Worm (Caenorhabditis elegans) whole organism, mixed stage, embryonic: Measurements from ENCODE around the gene srz-78.

Experiments
- M03D4.4 ChIP-seq: sonication (generic microtip); optimal IDR thresholded peaks from 2 replicates; lab custom pipeline; 2017; ENCODE audit warnings: mild to moderate bottlenecking, missing genetic modification characterization, missing compliant biosample characterization
- bed-3 ChIP-seq: fragments of 200-800 bp; sonication (Bioruptor generic); optimal IDR thresholded peaks from 3 replicates; lab custom pipeline; 2018; ENCODE audit warnings: mild to moderate bottlenecking, missing genetic modification characterization, moderate library complexity, missing compliant biosample characterization
- blmp-1 ChIP-seq: fragments of 150-350 bp; optimal IDR thresholded peaks from 2 replicates; lab custom pipeline; 2014; ENCODE audit warnings: missing biosample characterization, missing genetic modification characterization
- ceh-39 ChIP-seq: fragments of 150-350 bp; optimal IDR thresholded peaks from 2 replicates; lab custom pipeline; 2014; ENCODE audit warnings: missing biosample characterization, missing genetic modification characterization
- ceh-43 ChIP-seq: fragments of 200-800 bp; sonication (Bioruptor generic); optimal IDR thresholded peaks from 2 replicates; lab custom pipeline; 2018; ENCODE audit warnings: mild to moderate bottlenecking, missing genetic modification characterization, moderate library complexity, missing compliant biosample characterization
- ceh-83 ChIP-seq: fragments of 200-800 bp; sonication (Bioruptor generic); optimal IDR thresholded peaks from 2 replicates; lab custom pipeline; 2018; ENCODE audit warnings: mild to moderate bottlenecking, missing genetic modification characterization, missing compliant biosample characterization
- ces-1 ChIP-seq: fragments of 150-350 bp; optimal IDR thresholded peaks from 2 replicates; lab custom pipeline; 2014; ENCODE audit warnings: missing biosample characterization, missing genetic modification reagents, missing genetic modification characterization
- cnd-1 ChIP-seq: fragments of 200-800 bp; sonication (Bioruptor generic); optimal IDR thresholded peaks from 2 replicates; lab custom pipeline; 2018; ENCODE audit warnings: mild to moderate bottlenecking, missing genetic modification characterization, missing compliant biosample characterization
- drap-1 ChIP-seq: fragments of 200-800 bp; sonication (Bioruptor generic); optimal IDR thresholded peaks from 3 replicates; lab custom pipeline; 2018; ENCODE audit warnings: mild to moderate bottlenecking, missing genetic modification characterization, missing compliant biosample characterization
- elt-1 ChIP-seq: sonication (generic microtip); optimal IDR thresholded peaks from 2 replicates; lab custom pipeline; 2017; ENCODE audit warnings: missing genetic modification characterization, mild to moderate bottlenecking, missing compliant biosample characterization, antibody characterized with exemption, moderate library complexity, borderline replicate concordance; ENCODE audit not compliant: insufficient read depth
- elt-3 ChIP-seq: fragments of 150-350 bp; optimal IDR thresholded peaks from 2 replicates; lab custom pipeline; 2014; ENCODE audit warnings: missing biosample characterization, missing genetic modification characterization
- flh-1 ChIP-seq: fragments of 200-800 bp; sonication (Bioruptor generic); optimal IDR thresholded peaks from 2 replicates; lab custom pipeline; 2018; ENCODE audit warnings: mild to moderate bottlenecking, missing genetic modification characterization, moderate library complexity, missing compliant biosample characterization
- ham-2 ChIP-seq: fragments of 200-800 bp; sonication (Bioruptor generic); optimal IDR thresholded peaks from 2 replicates; lab custom pipeline; 2018; ENCODE audit warnings: mild to moderate bottlenecking, missing genetic modification characterization, missing compliant biosample characterization
- hlh-1 ChIP-seq: fragments of 150-350 bp; optimal IDR thresholded peaks from 2 replicates; lab custom pipeline; 2014; ENCODE audit warnings: missing biosample characterization, missing genetic modification reagents, missing genetic modification characterization
- lin-13 ChIP-seq: fragments of 150-350 bp; optimal IDR thresholded peaks from 2 replicates; lab custom pipeline; 2014; ENCODE audit warnings: missing biosample characterization, missing genetic modification characterization
- lin-32 ChIP-seq: fragments of 200-800 bp; sonication (Bioruptor generic); optimal IDR thresholded peaks from 2 replicates; lab custom pipeline; 2018; ENCODE audit warnings: mild to moderate bottlenecking, missing genetic modification characterization, missing compliant biosample characterization
- lsy-2 ChIP-seq: fragments of 150-350 bp; optimal IDR thresholded peaks from 2 replicates; lab custom pipeline; 2014; ENCODE audit warnings: missing biosample characterization, missing genetic modification characterization
- mab-5 ChIP-seq: fragments of 150-350 bp; optimal IDR thresholded peaks from 2 replicates; lab custom pipeline; 2014; ENCODE audit warnings: missing biosample characterization, missing genetic modification characterization
- mep-1 ChIP-seq: fragments of 150-350 bp; optimal IDR thresholded peaks from 2 replicates; lab custom pipeline; 2017; ENCODE audit warnings: missing biosample characterization, missing genetic modification reagents, missing genetic modification characterization, inconsistent platforms
- mls-2 ChIP-seq: sonication (generic microtip); optimal IDR thresholded peaks from 2 replicates; lab custom pipeline; 2016; ENCODE audit warnings: mild to moderate bottlenecking, missing genetic modification characterization, moderate library complexity, missing compliant biosample characterization
- nhr-12 ChIP-seq: fragments of 150-350 bp; optimal IDR thresholded peaks from 2 replicates; lab custom pipeline; 2014; ENCODE audit warnings: missing biosample characterization, missing genetic modification characterization
- nhr-2 ChIP-seq: fragments of 150-350 bp; optimal IDR thresholded peaks from 2 replicates; lab custom pipeline; 2014; ENCODE audit warnings: missing biosample characterization, missing genetic modification characterization
- nhr-237 ChIP-seq: fragments of 150-350 bp; optimal IDR thresholded peaks from 2 replicates; lab custom pipeline; 2014; ENCODE audit warnings: missing biosample characterization, missing genetic modification characterization
- nhr-28 ChIP-seq: fragments of 150-350 bp; optimal IDR thresholded peaks from 2 replicates; lab custom pipeline; 2014; ENCODE audit warnings: missing biosample characterization, missing genetic modification characterization
- nhr-76 ChIP-seq: sonication (generic microtip); optimal IDR thresholded peaks from 2 replicates; lab custom pipeline; 2017; ENCODE audit warnings: missing biosample characterization, missing genetic modification characterization
- pha-4 ChIP-seq: fragments of 150-350 bp; optimal IDR thresholded peaks from 2 replicates; lab custom pipeline; 2018; ENCODE audit warnings: missing biosample characterization, missing genetic modification reagents, missing genetic modification characterization
- sem-2 ChIP-seq: fragments of 200-800 bp; sonication (Bioruptor generic); optimal IDR thresholded peaks from 2 replicates; lab custom pipeline; 2018; ENCODE audit warnings: mild to moderate bottlenecking, missing genetic modification characterization, missing compliant biosample characterization
- snpc-4 ChIP-seq: fragments of 150-350 bp; optimal IDR thresholded peaks from 2 replicates; lab custom pipeline; 2014; ENCODE audit warnings: missing biosample characterization, missing genetic modification characterization
- sptf-1 ChIP-seq: sonication (generic microtip); optimal IDR thresholded peaks from 2 replicates; lab custom pipeline; 2017; ENCODE audit warnings: mild to moderate bottlenecking, missing genetic modification characterization, moderate library complexity, missing compliant biosample characterization
- tbx-8 ChIP-seq: fragments of 200-800 bp; sonication (Bioruptor generic); optimal IDR thresholded peaks from 2 replicates; lab custom pipeline; 2018; ENCODE audit warnings: mild to moderate bottlenecking, missing genetic modification characterization, moderate library complexity, missing compliant biosample characterization
- unc-120 ChIP-seq: sonication (generic microtip); optimal IDR thresholded peaks from 2 replicates; lab custom pipeline; 2017; ENCODE audit warnings: missing genetic modification characterization, missing compliant biosample characterization; ENCODE audit not compliant: poor library complexity, severe bottlenecking
- unc-39 ChIP-seq: fragments of 150-350 bp; optimal IDR thresholded peaks from 2 replicates; lab custom pipeline; 2014; ENCODE audit warnings: missing biosample characterization, missing genetic modification characterization
- unc-62 ChIP-seq: fragments of 150-350 bp; optimal IDR thresholded peaks from 2 replicates; lab custom pipeline; 2014; ENCODE audit warnings: missing biosample characterization, missing genetic modification reagents, missing genetic modification characterization
- zip-8 ChIP-seq: fragments of 150-350 bp; optimal IDR thresholded peaks from 2 replicates; lab custom pipeline; 2014; ENCODE audit warnings: missing biosample characterization, missing genetic modification characterization
- ztf-11 ChIP-seq: fragments of 150-350 bp; optimal IDR thresholded peaks from 2 replicates; lab custom pipeline; 2014; ENCODE audit warnings: missing biosample characterization, missing genetic modification characterization

srz-78 gene

ce11 chrIV:3519352-3519751 lies 27.8 kb downstream of the srz-78 start:
- TF ChIP-seq ces-1 (peak; percentile 52), nhr-237 (tag; lab: Kevin White, UChicago) (no peak), unc-120 (peak; percentile 39), mab-5 (tag; lab: Kevin White, UChicago) (no peak), pha-4 (peak; percentile 34), blmp-1 (tag; lab: Kevin White, UChicago) (peak; percentile 59), M03D4.4 (tag; lab: Kevin White, UChicago) (no peak), unc-39 (tag; lab: Kevin White, UChicago) (no peak)

- no peak for TF ChIP-seq mab-5 (tag; lab: Kevin White, UChicago)
- TF ChIP-seq hlh-1 (tag; lab: Kevin White, UChicago), result no peak
- no peak for TF ChIP-seq unc-120
- TF ChIP-seq bed-3 (GFP tag; lab: Kevin White, UChicago), result no peak
- no peak for TF ChIP-seq nhr-76 (tag; lab: Kevin White, UChicago)
- no peak for TF ChIP-seq drap-1 (GFP tag; lab: Kevin White, UChicago)
- TF ChIP-seq nhr-28 (tag; lab: Kevin White, UChicago), result no peak
- no peak for TF ChIP-seq lsy-2 (tag; lab: Kevin White, UChicago)
- no peak for TF ChIP-seq flh-1 (GFP tag; lab: Kevin White, UChicago)
- TF ChIP-seq zip-8 (tag; lab: Kevin White, UChicago), result no peak
- no peak for TF ChIP-seq unc-39 (tag; lab: Kevin White, UChicago)
- no peak for TF ChIP-seq unc-62 (GFP tag; lab: Kevin White, UChicago)
- no peak for TF ChIP-seq ztf-11
- TF ChIP-seq pha-4, result no peak
- TF ChIP-seq sptf-1 (tag; lab: Kevin White, UChicago), result no peak
- TF ChIP-seq lin-13, result no peak
- no peak for TF ChIP-seq ham-2 (GFP tag; lab: Kevin White, UChicago)
- TF ChIP-seq ceh-39, result no peak
- TF ChIP-seq nhr-237 (tag; lab: Kevin White, UChicago), result no peak
Measured at ce11 chrIV:3520374-3520773, 28.8 kb downstream of the srz-78 start.

- TF ChIP-seq blmp-1 (tag; lab: Kevin White, UChicago) (no peak), M03D4.4 (tag; lab: Kevin White, UChicago) (no peak), unc-39 (tag; lab: Kevin White, UChicago) (peak; percentile 11), pha-4 (peak; percentile 11), mab-5 (tag; lab: Kevin White, UChicago) (no peak), zip-8 (tag; lab: Kevin White, UChicago) (peak; percentile 18), elt-3 (tag; lab: Kevin White, UChicago) (no peak), sem-2 (GFP tag; lab: Kevin White, UChicago) (peak; percentile 7), drap-1 (GFP tag; lab: Kevin White, UChicago) (no peak), ceh-83 (GFP tag; lab: Kevin White, UChicago) (no peak), ces-1 (peak; percentile 10), ztf-11 (peak; percentile 47), cnd-1 (tag; lab: Kevin White, UChicago) (peak; percentile 19), ceh-39 (no peak)
- TF ChIP-seq, all 35 proteins: peak for 7
Measured at ce11 chrIV:3520957-3521356, 29.4 kb downstream of the srz-78 start.

ce11 chrIV:3521710-3522109 lies 30.1 kb downstream of the srz-78 start:
- no peak for TF ChIP-seq sem-2 (GFP tag; lab: Kevin White, UChicago)
- TF ChIP-seq unc-62 (GFP tag; lab: Kevin White, UChicago), result peak; percentile 75
- TF ChIP-seq nhr-2 (tag; lab: Kevin White, UChicago), result peak; percentile 29
- no peak for TF ChIP-seq nhr-76 (tag; lab: Kevin White, UChicago)
- no peak for TF ChIP-seq flh-1 (GFP tag; lab: Kevin White, UChicago)
- TF ChIP-seq ceh-83 (GFP tag; lab: Kevin White, UChicago), result no peak
- TF ChIP-seq unc-120, result no peak
- peak; percentile 68 for TF ChIP-seq ces-1
- TF ChIP-seq nhr-237 (tag; lab: Kevin White, UChicago), result no peak
- TF ChIP-seq sptf-1 (tag; lab: Kevin White, UChicago), result peak; percentile 48
- TF ChIP-seq M03D4.4 (tag; lab: Kevin White, UChicago), result peak; percentile 29
- TF ChIP-seq mep-1 (tag; lab: Kevin White, UChicago), result no peak
- TF ChIP-seq tbx-8 (GFP tag; lab: Kevin White, UChicago), result peak; percentile 36
- TF ChIP-seq nhr-12, result no peak
- TF ChIP-seq ham-2 (GFP tag; lab: Kevin White, UChicago), result peak; percentile 84
- TF ChIP-seq pha-4, result no peak
- no peak for TF ChIP-seq nhr-28 (tag; lab: Kevin White, UChicago)
- no peak for TF ChIP-seq lin-13
- TF ChIP-seq zip-8 (tag; lab: Kevin White, UChicago), result no peak
- TF ChIP-seq bed-3 (GFP tag; lab: Kevin White, UChicago), result no peak
- no peak for TF ChIP-seq elt-1
- TF ChIP-seq lin-32 (GFP tag; lab: Kevin White, UChicago), result peak; percentile 60
- TF ChIP-seq ztf-11, result no peak
- no peak for TF ChIP-seq ceh-39
- no peak for TF ChIP-seq elt-3 (tag; lab: Kevin White, UChicago)
- TF ChIP-seq snpc-4 (tag; lab: Kevin White, UChicago), result no peak
- TF ChIP-seq cnd-1 (tag; lab: Kevin White, UChicago), result peak; percentile 67
- peak; percentile 77 for TF ChIP-seq ceh-43 (GFP tag; lab: Kevin White, UChicago)
- peak; percentile 84 for TF ChIP-seq mls-2
- TF ChIP-seq mab-5 (tag; lab: Kevin White, UChicago), result no peak
- no peak for TF ChIP-seq blmp-1 (tag; lab: Kevin White, UChicago)
- no peak for TF ChIP-seq lsy-2 (tag; lab: Kevin White, UChicago)
- peak; percentile 43 for TF ChIP-seq drap-1 (GFP tag; lab: Kevin White, UChicago)
- TF ChIP-seq hlh-1 (tag; lab: Kevin White, UChicago), result no peak
- TF ChIP-seq unc-39 (tag; lab: Kevin White, UChicago), result no peak
